Fruit fly (Drosophila melanogaster) Kc167 (cell line): ENCODE data around the gene ND-15.

Experiments
- Myc ChIP-seq: fragments of >200 bp; optimal IDR thresholded peaks from 2 replicates; lab custom pipeline; 2017; ENCODE audit warnings: missing external identifiers
- Sin3A ChIP-seq: fragments of >200 bp; optimal IDR thresholded peaks from 2 replicates; lab custom pipeline; 2018; ENCODE audit warnings: missing external identifiers
- h ChIP-seq: fragments of >200 bp; optimal IDR thresholded peaks from 3 replicates; lab custom pipeline; 2018; ENCODE audit warnings: missing external identifiers
- insv ChIP-seq: fragments of >200 bp; optimal IDR thresholded peaks from 3 replicates; lab custom pipeline; 2018; ENCODE audit warnings: missing external identifiers
- psq ChIP-seq: fragments of >200 bp; optimal IDR thresholded peaks from 2 replicates; lab custom pipeline; 2017; ENCODE audit warnings: missing external identifiers
- ttk ChIP-seq: sonication (Bioruptor generic); optimal IDR thresholded peaks from 2 replicates; lab custom pipeline; 2017; ENCODE audit warnings: missing external identifiers

dm6 chr2L:71869-72751 is 42.4 kb upstream of the ND-15 start:
- no peak for TF ChIP-seq h
- no peak for TF ChIP-seq psq (lab: Kevin White, UChicago)
- no peak for TF ChIP-seq insv
- no peak for TF ChIP-seq ttk (lab: Kevin White, UChicago)
- no peak for TF ChIP-seq Myc (lab: Kevin White, UChicago)
- no peak for TF ChIP-seq Sin3A
